Fruit fly (Drosophila melanogaster) whole organism, embryonic: ENCODE measurements around the gene CG32170.

Experiments
- Atf3 ChIP-seq: fragments of 200-800 bp; sonication (Bioruptor generic); optimal IDR thresholded peaks from 3 replicates; lab custom pipeline; 2016; ENCODE audit warnings: missing biosample characterization, missing genetic modification characterization
- BtbVII ChIP-seq: fragments of 200-800 bp; sonication (Bioruptor generic); optimal IDR thresholded peaks from 3 replicates; lab custom pipeline; 2017; ENCODE audit warnings: missing biosample characterization, mild to moderate bottlenecking, missing genetic modification characterization
- CG10321 ChIP-seq: fragments of 200-800 bp; sonication (Bioruptor generic); IDR thresholded peaks from 2 replicates; pipeline ENCODE4 v1.3.6; 2022; ENCODE audit warnings: missing biosample characterization, missing genetic modification characterization
- CG10543 ChIP-seq: fragments of 200-800 bp; sonication (Bioruptor generic); optimal IDR thresholded peaks from 3 replicates; lab custom pipeline; 2017; ENCODE audit warnings: missing biosample characterization, mild to moderate bottlenecking, missing genetic modification characterization, moderate library complexity
- CG10959 ChIP-seq: fragments of 200-800 bp; sonication (Bioruptor generic); IDR thresholded peaks from 2 replicates; pipeline ENCODE4 v1.3.6; 2022; ENCODE audit warnings: missing biosample characterization, missing genetic modification characterization
- CG11398 ChIP-seq: fragments of 200-800 bp; sonication (Bioruptor generic); optimal IDR thresholded peaks from 2 replicates; lab custom pipeline; 2016; ENCODE audit warnings: missing biosample characterization, missing genetic modification characterization
- CG12071 ChIP-seq: fragments of 200-800 bp; sonication (Bioruptor generic); optimal IDR thresholded peaks from 3 replicates; lab custom pipeline; 2018; ENCODE audit warnings: missing biosample characterization, mild to moderate bottlenecking, missing genetic modification characterization
- CG13287 ChIP-seq: fragments of 200-800 bp; sonication (Bioruptor generic); IDR thresholded peaks from 2 replicates; pipeline ENCODE4 v1.3.6; 2022; ENCODE audit warnings: missing biosample characterization, missing genetic modification characterization; ENCODE audit not compliant: partially characterized antibody
- CG13894 ChIP-seq: fragments of 200-800 bp; sonication (Bioruptor generic); optimal IDR thresholded peaks from 3 replicates; lab custom pipeline; 2018; ENCODE audit warnings: missing biosample characterization, mild to moderate bottlenecking, missing genetic modification characterization, moderate library complexity
- CG14050 ChIP-seq: fragments of 200-800 bp; sonication (Bioruptor generic); IDR thresholded peaks from 3 replicates; pipeline ENCODE4 v1.3.6; 2022; ENCODE audit warnings: missing biosample characterization, missing genetic modification characterization
- CG15269 ChIP-seq: fragments of 200-800 bp; sonication (Bioruptor generic); optimal IDR thresholded peaks from 2 replicates; lab custom pipeline; 2018; ENCODE audit warnings: missing biosample characterization, mild to moderate bottlenecking, missing genetic modification characterization, moderate library complexity
- CG15601 ChIP-seq: fragments of 200-800 bp; sonication (Bioruptor generic); optimal IDR thresholded peaks from 3 replicates; lab custom pipeline; 2019; ENCODE audit warnings: missing biosample characterization, mild to moderate bottlenecking, missing genetic modification characterization, moderate library complexity
- CG18619 ChIP-seq: fragments of 200-800 bp; sonication (Bioruptor generic); optimal IDR thresholded peaks from 3 replicates; lab custom pipeline; 2017; ENCODE audit warnings: missing biosample characterization, mild to moderate bottlenecking, missing genetic modification characterization
- CG2889 ChIP-seq: fragments of 200-800 bp; sonication (Bioruptor generic); IDR thresholded peaks from 3 replicates; pipeline ENCODE4 v1.3.6; 2022; ENCODE audit warnings: missing biosample characterization, missing genetic modification characterization
- CG31365 ChIP-seq: fragments of 200-800 bp; sonication (Bioruptor generic); optimal IDR thresholded peaks from 2 replicates; lab custom pipeline; 2018; ENCODE audit warnings: missing biosample characterization, mild to moderate bottlenecking, missing genetic modification characterization
- CG3407 ChIP-seq: fragments of 200-800 bp; sonication (Bioruptor generic); optimal IDR thresholded peaks from 2 replicates; lab custom pipeline; 2018; ENCODE audit warnings: missing biosample characterization, mild to moderate bottlenecking, missing genetic modification characterization
- CG4282 ChIP-seq: fragments of 200-800 bp; sonication (Bioruptor generic); optimal IDR thresholded peaks from 2 replicates; lab custom pipeline; 2016; ENCODE audit warnings: missing biosample characterization, missing genetic modification characterization
- CG4328 ChIP-seq: fragments of 200-800 bp; sonication (Bioruptor generic); optimal IDR thresholded peaks from 3 replicates; lab custom pipeline; 2017; ENCODE audit warnings: missing biosample characterization, missing genetic modification reagents, missing genetic modification characterization
- CG4854 ChIP-seq: fragments of 200-800 bp; sonication (Bioruptor generic); optimal IDR thresholded peaks from 2 replicates; lab custom pipeline; 2016; ENCODE audit warnings: missing biosample characterization, missing genetic modification characterization, inconsistent platforms
- CG5245 ChIP-seq: fragments of 200-800 bp; sonication (Bioruptor generic); optimal IDR thresholded peaks from 3 replicates; lab custom pipeline; 2016; ENCODE audit warnings: missing biosample characterization, missing genetic modification characterization
- CG6813 ChIP-seq: fragments of 200-800 bp; sonication (Bioruptor generic); optimal IDR thresholded peaks from 2 replicates; lab custom pipeline; 2017; ENCODE audit warnings: missing biosample characterization, missing genetic modification characterization, mild to moderate bottlenecking, moderate library complexity, missing genetic modification reagents
- CG7928 ChIP-seq: fragments of 200-800 bp; sonication (Bioruptor generic); optimal IDR thresholded peaks from 2 replicates; lab custom pipeline; 2017; ENCODE audit warnings: missing biosample characterization, mild to moderate bottlenecking, missing genetic modification characterization
- CG7963 ChIP-seq: fragments of 200-800 bp; sonication (Bioruptor generic); IDR thresholded peaks from 3 replicates; pipeline ENCODE4 v1.3.6; 2022; ENCODE audit warnings: missing biosample characterization, missing genetic modification characterization; ENCODE audit not compliant: partially characterized antibody
- CG8089 ChIP-seq: fragments of 200-800 bp; sonication (Bioruptor generic); optimal IDR thresholded peaks from 3 replicates; lab custom pipeline; 2016; ENCODE audit warnings: missing biosample characterization, missing genetic modification characterization
- CG8388 ChIP-seq: fragments of 200-800 bp; sonication (Bioruptor generic); optimal IDR thresholded peaks from 2 replicates; lab custom pipeline; 2019; ENCODE audit warnings: missing biosample characterization, mild to moderate bottlenecking, missing genetic modification characterization, moderate library complexity
- Camta ChIP-seq: fragments of 200-800 bp; sonication (Bioruptor generic); optimal IDR thresholded peaks from 2 replicates; lab custom pipeline; 2016; ENCODE audit warnings: missing biosample characterization, missing genetic modification characterization
- HHEX ChIP-seq: fragments of 200-800 bp; sonication (Bioruptor generic); optimal IDR thresholded peaks from 3 replicates; lab custom pipeline; 2017; ENCODE audit warnings: missing biosample characterization, mild to moderate bottlenecking, missing genetic modification characterization, missing genetic modification reagents
- Meics ChIP-seq: fragments of 200-800 bp; sonication (Bioruptor generic); optimal IDR thresholded peaks from 2 replicates; lab custom pipeline; 2017; ENCODE audit warnings: missing biosample characterization, mild to moderate bottlenecking, missing genetic modification characterization
- Mes4 ChIP-seq: fragments of 200-800 bp; sonication (Bioruptor generic); optimal IDR thresholded peaks from 2 replicates; lab custom pipeline; 2016; ENCODE audit warnings: missing biosample characterization, missing genetic modification characterization
- Opbp ChIP-seq: fragments of 200-800 bp; sonication (Bioruptor generic); IDR thresholded peaks from 3 replicates; pipeline ENCODE4 v1.3.6; 2022; ENCODE audit warnings: missing biosample characterization, missing genetic modification characterization; ENCODE audit not compliant: partially characterized antibody
- Sox102F ChIP-seq: fragments of 200-800 bp; sonication (Bioruptor generic); optimal IDR thresholded peaks from 2 replicates; lab custom pipeline; 2018; ENCODE audit warnings: missing biosample characterization, mild to moderate bottlenecking, missing genetic modification characterization, moderate library complexity
- YL-1 ChIP-seq: fragments of 200-800 bp; sonication (Bioruptor generic); optimal IDR thresholded peaks from 3 replicates; lab custom pipeline; 2017; ENCODE audit warnings: missing biosample characterization, mild to moderate bottlenecking, missing genetic modification characterization
- aop ChIP-seq: fragments of 200-800 bp; sonication (Bioruptor generic); IDR thresholded peaks from 2 replicates; pipeline ENCODE4 v1.3.6; 2022; ENCODE audit warnings: missing biosample characterization, missing genetic modification characterization
- bigmax ChIP-seq: fragments of 200-800 bp; sonication (Bioruptor generic); optimal IDR thresholded peaks from 2 replicates; lab custom pipeline; 2018; ENCODE audit warnings: missing biosample characterization, mild to moderate bottlenecking, missing genetic modification characterization
- br ChIP-seq: fragments of >200 bp; optimal IDR thresholded peaks from 2 replicates; lab custom pipeline; 2017
- bsh ChIP-seq, 2 experiments: fragments of 200-800 bp; sonication (Bioruptor generic); optimal IDR thresholded peaks; 2 replicates each; lab custom pipeline; 2017 to 2018; ENCODE audit warnings: mild to moderate bottlenecking in 2 of 2, missing biosample characterization in 2 of 2, missing genetic modification characterization in 2 of 2, moderate library complexity in 1 of 2
- corto ChIP-seq: fragments of 200-800 bp; sonication (Bioruptor generic); optimal IDR thresholded peaks from 2 replicates; lab custom pipeline; 2016; ENCODE audit warnings: missing biosample characterization, mild to moderate bottlenecking, missing genetic modification characterization, moderate library complexity
- dmrt11E ChIP-seq: fragments of 200-800 bp; sonication (Bioruptor generic); optimal IDR thresholded peaks from 3 replicates; lab custom pipeline; 2018; ENCODE audit warnings: missing biosample characterization, mild to moderate bottlenecking, missing genetic modification characterization, moderate library complexity
- dmrt99B ChIP-seq: fragments of 200-800 bp; sonication (Bioruptor generic); optimal IDR thresholded peaks from 2 replicates; lab custom pipeline; 2018; ENCODE audit warnings: missing biosample characterization, mild to moderate bottlenecking, missing genetic modification characterization, moderate library complexity
- fd3F ChIP-seq: fragments of 200-800 bp; sonication (Bioruptor generic); optimal IDR thresholded peaks from 2 replicates; lab custom pipeline; 2018; ENCODE audit warnings: missing biosample characterization, mild to moderate bottlenecking, missing genetic modification characterization, moderate library complexity
- gem ChIP-seq: fragments of 200-800 bp; sonication (Bioruptor generic); optimal IDR thresholded peaks from 2 replicates; lab custom pipeline; 2019; ENCODE audit warnings: missing biosample characterization, mild to moderate bottlenecking, missing genetic modification characterization, moderate library complexity
- hkb ChIP-seq, 2 experiments: fragments of 200-800 bp in 1 of 2; fragments of >200 bp in 1 of 2; sonication (Bioruptor generic) in 1 of 2; IDR thresholded peaks in 1 of 2; optimal IDR thresholded peaks in 1 of 2; 2 replicates each; pipeline versions ENCODE4 v1.3.6 to Lab custom; 2017 to 2022; ENCODE audit warnings: missing biosample characterization in 1 of 2, missing genetic modification characterization in 1 of 2
- mam ChIP-seq: fragments of 200-800 bp; sonication (Bioruptor generic); optimal IDR thresholded peaks from 3 replicates; lab custom pipeline; 2016; ENCODE audit warnings: missing biosample characterization, missing genetic modification characterization
- mirr ChIP-seq: fragments of 200-800 bp; sonication (Bioruptor generic); optimal IDR thresholded peaks from 3 replicates; lab custom pipeline; 2018; ENCODE audit warnings: missing biosample characterization, mild to moderate bottlenecking, missing genetic modification characterization
- pfk ChIP-seq: fragments of 200-800 bp; sonication (Bioruptor generic); optimal IDR thresholded peaks from 2 replicates; lab custom pipeline; 2018; ENCODE audit warnings: missing biosample characterization, mild to moderate bottlenecking, missing genetic modification characterization, moderate library complexity
- sens ChIP-seq: fragments of 200-800 bp; sonication (Bioruptor generic); peaks from one replicate; lab custom pipeline; 2016; ENCODE audit warnings: missing biosample characterization, missing genetic modification characterization
- sisA ChIP-seq: fragments of 200-800 bp; sonication (Bioruptor generic); IDR thresholded peaks from 2 replicates; pipeline ENCODE4 v1.3.6; 2022; ENCODE audit warnings: missing biosample characterization, missing genetic modification characterization
- zen2 ChIP-seq: fragments of 200-800 bp; sonication (Bioruptor generic); IDR thresholded peaks from 3 replicates; pipeline ENCODE4 v1.3.6; 2022; ENCODE audit warnings: missing biosample characterization, missing genetic modification characterization; ENCODE audit not compliant: partially characterized antibody

CG32170 gene

dm6 chr3L:16890650-16891336 lies 13.7 kb downstream of the CG32170 start (continued):
- TF ChIP-seq Opbp (GFP tag; lab: Robert Waterston, UW): 0 out of 3 replicates have a peak, but pooled peaks have one; percentile 31
- TF ChIP-seq Sox102F (GFP tag; lab: Kevin White, UChicago): peak; percentile 95
- TF ChIP-seq CG15601 (tag; lab: Kevin White, UChicago): peak; percentile 92
- TF ChIP-seq CG14050: peak; percentile 91
- TF ChIP-seq CG4854 (GFP tag; lab: Kevin White, UChicago): peak; percentile 68
- TF ChIP-seq Mes4: peak; percentile 89
- peak; percentile 69 for TF ChIP-seq fd3F (GFP tag; lab: Kevin White, UChicago)
- peak; percentile 26 for TF ChIP-seq YL-1 (GFP tag; lab: Kevin White, UChicago)
- TF ChIP-seq CG10543 (GFP tag; lab: Kevin White, UChicago): peak; percentile 64
- peak; percentile 79 for TF ChIP-seq CG11398 (GFP tag; lab: Kevin White, UChicago)
- peak; percentile 82 for TF ChIP-seq CG18619 (GFP tag; lab: Kevin White, UChicago)
- TF ChIP-seq mam (GFP tag; lab: Kevin White, UChicago): peak; percentile 85
- TF ChIP-seq CG10959 (GFP tag; lab: Robert Waterston, UW): peak; percentile 89
- peak; percentile 95 for TF ChIP-seq sisA (GFP tag; lab: Robert Waterston, UW)
- TF ChIP-seq Atf3 (GFP tag; lab: Kevin White, UChicago): peak; percentile 78
- TF ChIP-seq br (lab: Kevin White, UChicago): no peak
- TF ChIP-seq CG5245: peak; percentile 93
- TF ChIP-seq dmrt99B (tag; lab: Kevin White, UChicago): peak; percentile 96
- TF ChIP-seq bigmax: no peak
- peak; percentile 93 for TF ChIP-seq CG8388 (GFP tag; lab: Kevin White, UChicago)
- TF ChIP-seq bsh (GFP tag; optimal IDR thresholded peaks at IDR 0.05; lab: Kevin White, UChicago): peak; percentile 59 to 97
- TF ChIP-seq CG15269 (tag; lab: Kevin White, UChicago): peak; percentile 90
- TF ChIP-seq CG7963 (GFP tag; lab: Robert Waterston, UW): no peak
- no peak for TF ChIP-seq CG10321 (GFP tag; lab: Robert Waterston, UW)
- peak; percentile 95 for TF ChIP-seq gem (tag; lab: Kevin White, UChicago)
- TF ChIP-seq mirr (GFP tag; lab: Kevin White, UChicago): no peak
- TF ChIP-seq BtbVII (GFP tag; lab: Kevin White, UChicago): peak; percentile 73
- peak; percentile 91 for TF ChIP-seq CG3407 (GFP tag; lab: Kevin White, UChicago)
- TF ChIP-seq CG7928: peak; percentile 51
- TF ChIP-seq hkb (optimal IDR thresholded peaks at IDR 0.05; lab: Kevin White, UChicago): no peak
- peak; percentile 95 for TF ChIP-seq hkb (GFP tag; IDR thresholded peaks at IDR 0.05; lab: Robert Waterston, UW)
- TF ChIP-seq sens (GFP tag; lab: Kevin White, UChicago): peak; percentile 99
- no peak for TF ChIP-seq pfk
- TF ChIP-seq Camta (GFP tag; lab: Kevin White, UChicago): peak; percentile 92
- peak; percentile 58 for TF ChIP-seq CG31365 (tag; lab: Kevin White, UChicago)
- peak; percentile 87 for TF ChIP-seq dmrt11E (tag; lab: Kevin White, UChicago)
- TF ChIP-seq CG12071 (GFP tag; lab: Kevin White, UChicago): peak; percentile 78
- TF ChIP-seq zen2 (GFP tag; lab: Robert Waterston, UW): peak; percentile 36; the same call in 1 of the 3 replicates
- peak; percentile 83 for TF ChIP-seq CG2889 (GFP tag; lab: Robert Waterston, UW)
- peak; percentile 84 for TF ChIP-seq HHEX
- TF ChIP-seq CG4328 (GFP tag; lab: Kevin White, UChicago): peak; percentile 59
- TF ChIP-seq Meics: peak; percentile 73
- no peak for TF ChIP-seq corto
- TF ChIP-seq CG6813 (GFP tag; lab: Kevin White, UChicago): peak; percentile 77
- TF ChIP-seq CG8089 (GFP tag; lab: Kevin White, UChicago): peak; percentile 88
- no peak for TF ChIP-seq aop (GFP tag; lab: Robert Waterston, UW)
- no peak for TF ChIP-seq CG13894 (tag; lab: Kevin White, UChicago)
- peak; percentile 53; the same call in 1 of the 2 replicates for TF ChIP-seq CG13287 (GFP tag; lab: Robert Waterston, UW)
- TF ChIP-seq CG4282: peak; percentile 50
